Worm (Caenorhabditis elegans) whole organism, L4 larva: ENCODE measurements around the gene H14A12.3.

Source experiments
- Y105C5A.15 ChIP-seq: fragments of 200-800 bp; sonication (Bioruptor generic); IDR thresholded peaks from 2 replicates; pipeline ENCODE4 v1.3.6; 2022; ENCODE audit warnings: missing genetic modification characterization, missing compliant biosample characterization
- Y75B8A.6 ChIP-seq: fragments of 200-800 bp; sonication (Bioruptor generic); IDR thresholded peaks from 2 replicates; pipeline ENCODE4 v1.3.6; 2022; ENCODE audit warnings: missing genetic modification reagents, missing genetic modification characterization, missing compliant biosample characterization
- aly-2 ChIP-seq: sonication (generic microtip); optimal IDR thresholded peaks from 2 replicates; lab custom pipeline; 2018; ENCODE audit warnings: missing biosample characterization, missing genetic modification characterization
- ama-1 ChIP-seq: fragments of 150-350 bp; optimal IDR thresholded peaks from 2 replicates; lab custom pipeline; 2014; ENCODE audit warnings: inconsistent platforms, mixed read lengths
- dve-1 ChIP-seq: sonication (generic microtip); optimal IDR thresholded peaks from 2 replicates; lab custom pipeline; 2017; ENCODE audit warnings: antibody characterized with exemption, mild to moderate bottlenecking, missing genetic modification characterization, missing compliant biosample characterization; ENCODE audit not compliant: insufficient read depth
- nhr-11 ChIP-seq: fragments of 150-350 bp; optimal IDR thresholded peaks from 2 replicates; lab custom pipeline; 2014; ENCODE audit warnings: missing biosample characterization, missing genetic modification characterization
- nhr-28 ChIP-seq: fragments of 150-350 bp; optimal IDR thresholded peaks from 2 replicates; lab custom pipeline; 2014; ENCODE audit warnings: missing biosample characterization, missing genetic modification characterization
- nhr-42 ChIP-seq: fragments of 200-800 bp; sonication (Bioruptor generic); IDR thresholded peaks from 2 replicates; pipeline ENCODE4 v1.3.6; 2022; ENCODE audit warnings: missing genetic modification characterization, missing compliant biosample characterization
- nhr-77 ChIP-seq: fragments of 150-350 bp; optimal IDR thresholded peaks from 2 replicates; lab custom pipeline; 2014; ENCODE audit warnings: missing biosample characterization, missing genetic modification characterization
- spr-3 ChIP-seq: fragments of 200-800 bp; sonication (Bioruptor generic); optimal IDR thresholded peaks from 2 replicates; lab custom pipeline; 2018; ENCODE audit warnings: mild to moderate bottlenecking, missing genetic modification characterization, missing compliant biosample characterization
- unc-62 ChIP-seq, 3 experiments: fragments of 150-350 bp in 1 of 3; sonication (generic microtip); optimal IDR thresholded peaks in 2 of 3; peaks in 1 of 3; 1 replicate in 1 of 3; 2 replicates in 2 of 3; lab custom pipeline; 2014 to 2017; ENCODE audit warnings: missing biosample characterization in 3 of 3, missing genetic modification characterization in 3 of 3, missing genetic modification reagents in 3 of 3, missing genotype in 1 of 3

ce11 chrIII:7458846-7459365, 4.7 kb upstream of the H14A12.3 start, which contains the start of the genes fipr-19 and fipr-18:
- TF ChIP-seq Y105C5A.15 (GFP tag; lab: Robert Waterston, UW), result no peak
- no peak for TF ChIP-seq aly-2
- TF ChIP-seq Y75B8A.6 (GFP tag; lab: Robert Waterston, UW), result no peak
- no peak for TF ChIP-seq ama-1 (lab: Kevin White, UChicago)
- TF ChIP-seq nhr-42 (GFP tag; lab: Robert Waterston, UW), result no peak
- no peak for TF ChIP-seq nhr-28
- TF ChIP-seq unc-62 (GFP tag; optimal IDR thresholded peaks at IDR 0.05 in 1 of 2; lab: Kevin White, UChicago), result no peak
- no peak for TF ChIP-seq unc-62 (tag; optimal IDR thresholded peaks at IDR 0.05; lab: Kevin White, UChicago)
- no peak for TF ChIP-seq dve-1 (tag; lab: Kevin White, UChicago)
- TF ChIP-seq nhr-77 (tag; lab: Kevin White, UChicago), result no peak
- no peak for TF ChIP-seq nhr-11 (tag; lab: Kevin White, UChicago)
- no peak for TF ChIP-seq spr-3 (GFP tag; lab: Kevin White, UChicago)
